Fruit fly (Drosophila melanogaster) Kc167 (cell line): ENCODE measurements around the gene CG32700.

Source experiments
- Sin3A ChIP-seq: fragments of >200 bp; optimal IDR thresholded peaks from 2 replicates; lab custom pipeline; 2018; ENCODE audit warnings: missing external identifiers
- h ChIP-seq: fragments of >200 bp; optimal IDR thresholded peaks from 3 replicates; lab custom pipeline; 2018; ENCODE audit warnings: missing external identifiers
- ttk ChIP-seq: sonication (Bioruptor generic); optimal IDR thresholded peaks from 2 replicates; lab custom pipeline; 2017; ENCODE audit warnings: missing external identifiers

DNA sequence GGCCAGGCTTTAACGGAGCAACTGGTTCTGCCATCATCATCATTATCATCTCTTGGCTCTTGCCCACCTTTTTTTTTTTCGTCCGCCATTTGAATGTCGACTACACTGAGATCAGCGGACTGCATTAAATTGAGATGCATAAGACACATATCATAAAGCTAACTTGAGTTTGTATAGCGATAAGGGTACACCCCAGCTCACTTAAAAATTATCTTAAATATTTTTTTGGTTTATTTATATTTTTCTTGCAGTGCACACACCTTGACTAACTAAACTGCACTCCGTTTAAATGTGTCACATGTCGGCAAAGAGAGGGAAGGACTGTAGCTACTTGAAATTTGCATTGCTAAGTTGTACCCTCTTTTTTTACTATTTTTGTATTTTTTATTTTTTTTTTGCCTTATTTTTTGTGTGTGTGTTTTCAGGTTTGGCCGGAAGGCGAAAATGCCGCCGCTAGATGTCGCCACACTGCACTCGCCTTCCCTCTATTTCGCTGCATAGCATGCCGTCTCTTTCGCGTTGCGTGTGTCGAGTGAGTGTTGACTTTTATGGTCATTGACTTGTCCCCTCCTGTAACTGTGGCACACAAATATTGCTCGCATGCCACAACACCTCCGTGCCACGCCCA, 89.9 kb downstream of the CG32700 start:
- TF ChIP-seq h (lab: Kevin White, UChicago): no peak
- no peak for TF ChIP-seq Sin3A (lab: Kevin White, UChicago)
- TF ChIP-seq ttk (lab: Kevin White, UChicago): no peak
